Fruit fly (Drosophila melanogaster) whole organism, embryonic: Measurements from ENCODE around the gene upSET.

Experiments used
- BEAF-32 ChIP-seq: fragments of 200-800 bp; sonication (Bioruptor generic); optimal IDR thresholded peaks from 3 replicates; lab custom pipeline; 2017; ENCODE audit warnings: missing biosample characterization, missing genetic modification characterization, mild to moderate bottlenecking, moderate library complexity, missing genetic modification reagents
- CG10462 ChIP-seq: fragments of 200-800 bp; sonication (Bioruptor generic); optimal IDR thresholded peaks from 2 replicates; lab custom pipeline; 2016; ENCODE audit warnings: missing biosample characterization, missing genetic modification characterization
- CG12769 ChIP-seq: fragments of 200-800 bp; sonication (Bioruptor generic); optimal IDR thresholded peaks from 2 replicates; lab custom pipeline; 2019; ENCODE audit warnings: missing biosample characterization, mild to moderate bottlenecking, missing genetic modification characterization, moderate library complexity
- CG16813 ChIP-seq: fragments of 200-800 bp; sonication (Bioruptor generic); IDR thresholded peaks from 3 replicates; pipeline ENCODE4 v1.3.6; 2022; ENCODE audit warnings: missing biosample characterization, missing genetic modification characterization; ENCODE audit not compliant: partially characterized antibody
- CG17385 ChIP-seq: fragments of 200-800 bp; sonication (Bioruptor generic); optimal IDR thresholded peaks from 3 replicates; lab custom pipeline; 2018; ENCODE audit warnings: missing biosample characterization, mild to moderate bottlenecking, missing genetic modification characterization
- CG18262 ChIP-seq: fragments of 200-800 bp; optimal IDR thresholded peaks from 3 replicates; lab custom pipeline; 2019; ENCODE audit warnings: missing biosample characterization, mild to moderate bottlenecking, missing genetic modification characterization, moderate library complexity
- CG2712 ChIP-seq: fragments of 200-800 bp; optimal IDR thresholded peaks from 3 replicates; lab custom pipeline; 2019; ENCODE audit warnings: missing biosample characterization, mild to moderate bottlenecking, missing genetic modification characterization, moderate library complexity
- CG34422 ChIP-seq: fragments of 200-800 bp; sonication (Bioruptor generic); IDR thresholded peaks from 3 replicates; pipeline ENCODE4 v1.3.6; 2022; ENCODE audit warnings: missing biosample characterization, missing genetic modification characterization
- CG4617 ChIP-seq: fragments of 200-800 bp; sonication (Bioruptor generic); optimal IDR thresholded peaks from 3 replicates; lab custom pipeline; 2016; ENCODE audit warnings: missing biosample characterization, missing genetic modification characterization, borderline replicate concordance
- CG5180 ChIP-seq: fragments of 200-800 bp; sonication (Bioruptor generic); optimal IDR thresholded peaks from 3 replicates; lab custom pipeline; 2017; ENCODE audit warnings: missing biosample characterization, missing genetic modification characterization, mild to moderate bottlenecking, moderate library complexity, missing genetic modification reagents
- CG9215 ChIP-seq: fragments of 200-800 bp; sonication (Bioruptor generic); IDR thresholded peaks from 2 replicates; pipeline ENCODE4 v1.3.6; 2022; ENCODE audit warnings: missing biosample characterization, missing genetic modification characterization
- Eip74EF ChIP-seq, 2 experiments: fragments of 200-800 bp in 1 of 2; fragments of >200 bp in 1 of 2; sonication (Bioruptor generic) in 1 of 2; optimal IDR thresholded peaks; 2 replicates each; lab custom pipeline; 2017 to 2019; ENCODE audit warnings: missing biosample characterization in 2 of 2, missing genetic modification characterization in 2 of 2, mild to moderate bottlenecking in 1 of 2, moderate library complexity in 1 of 2
- Ets65A ChIP-seq: fragments of 200-800 bp; sonication (Bioruptor generic); peaks from one replicate; lab custom pipeline; 2016; ENCODE audit warnings: missing biosample characterization, missing genetic modification characterization
- Fer2 ChIP-seq: fragments of 200-800 bp; sonication (Bioruptor generic); optimal IDR thresholded peaks from 2 replicates; lab custom pipeline; 2018; ENCODE audit warnings: missing biosample characterization, mild to moderate bottlenecking, missing genetic modification characterization, moderate library complexity
- Jarid2 ChIP-seq: fragments of 200-800 bp; sonication (Bioruptor generic); optimal IDR thresholded peaks from 3 replicates; lab custom pipeline; 2017; ENCODE audit warnings: mild to moderate bottlenecking, missing biosample characterization, missing genetic modification reagents, missing genetic modification characterization
- Med ChIP-seq: fragments of 200-800 bp; sonication (Bioruptor generic); peaks from one replicate; lab custom pipeline; 2016; ENCODE audit warnings: missing biosample characterization, missing genetic modification characterization, mild to moderate bottlenecking, inconsistent platforms, moderate library complexity
- Oli ChIP-seq: fragments of 200-800 bp; sonication (Bioruptor generic); optimal IDR thresholded peaks from 2 replicates; lab custom pipeline; 2018; ENCODE audit warnings: missing biosample characterization, mild to moderate bottlenecking, missing genetic modification characterization, moderate library complexity
- Trl ChIP-seq, 3 experiments: fragments of >200 bp in 2 of 3; fragments of 200-800 bp in 1 of 3; sonication (Bioruptor generic) in 1 of 3; optimal IDR thresholded peaks; 2 replicates in 1 of 3; 3 replicates in 2 of 3; lab custom pipeline; 2016 to 2017; ENCODE audit warnings: missing biosample characterization in 1 of 3, missing genetic modification characterization in 1 of 3
- Vsx1 ChIP-seq: fragments of 200-800 bp; sonication (Bioruptor generic); optimal IDR thresholded peaks from 2 replicates; lab custom pipeline; 2017; ENCODE audit warnings: missing biosample characterization, mild to moderate bottlenecking, missing genetic modification characterization, missing genetic modification reagents
- Xbp1 ChIP-seq: fragments of 200-800 bp; sonication (Bioruptor generic); optimal IDR thresholded peaks from 3 replicates; lab custom pipeline; 2016; ENCODE audit warnings: missing biosample characterization, mild to moderate bottlenecking, missing genetic modification characterization
- cg ChIP-seq: fragments of 200-800 bp; sonication (Bioruptor generic); optimal IDR thresholded peaks from 3 replicates; lab custom pipeline; 2019; ENCODE audit warnings: missing biosample characterization, mild to moderate bottlenecking, missing genetic modification characterization, moderate library complexity
- chinmo ChIP-seq: fragments of 200-800 bp; sonication (Bioruptor generic); IDR thresholded peaks from 4 replicates; pipeline ENCODE4 v1.3.6; 2022; ENCODE audit warnings: missing biosample characterization, missing genetic modification characterization; ENCODE audit not compliant: partially characterized antibody
- gsb-n ChIP-seq: fragments of 200-800 bp; sonication (Bioruptor generic); optimal IDR thresholded peaks from 3 replicates; lab custom pipeline; 2018; ENCODE audit warnings: missing biosample characterization, mild to moderate bottlenecking, missing genetic modification characterization
- kni ChIP-seq: fragments of 200-800 bp; sonication (Bioruptor generic); optimal IDR thresholded peaks from 3 replicates; lab custom pipeline; 2017; ENCODE audit warnings: mild to moderate bottlenecking, missing biosample characterization, missing genetic modification reagents, missing genetic modification characterization
- nom ChIP-seq: fragments of 200-800 bp; sonication (Bioruptor generic); optimal IDR thresholded peaks from 2 replicates; lab custom pipeline; 2017; ENCODE audit warnings: missing biosample characterization, missing genetic modification characterization, mild to moderate bottlenecking, moderate library complexity, missing genetic modification reagents
- oc ChIP-seq: fragments of 200-800 bp; sonication (Bioruptor generic); optimal IDR thresholded peaks from 2 replicates; lab custom pipeline; 2018; ENCODE audit warnings: missing biosample characterization, mild to moderate bottlenecking, missing genetic modification characterization, moderate library complexity
- rib ChIP-seq: fragments of 200-800 bp; sonication (Bioruptor generic); IDR thresholded peaks from 2 replicates; pipeline ENCODE4 v1.3.6; 2022; ENCODE audit warnings: missing biosample characterization, missing genetic modification characterization
- row ChIP-seq: fragments of 200-800 bp; sonication (Bioruptor generic); IDR thresholded peaks from 3 replicates; pipeline ENCODE4 v1.3.6; 2022; ENCODE audit warnings: missing biosample characterization, missing genetic modification characterization
- sd ChIP-seq: fragments of 200-800 bp; sonication (Bioruptor generic); optimal IDR thresholded peaks from 3 replicates; lab custom pipeline; 2018; ENCODE audit warnings: missing biosample characterization, mild to moderate bottlenecking, missing genetic modification characterization, moderate library complexity
- sens ChIP-seq: fragments of 200-800 bp; sonication (Bioruptor generic); peaks from one replicate; lab custom pipeline; 2016; ENCODE audit warnings: missing biosample characterization, missing genetic modification characterization
- so ChIP-seq: fragments of 200-800 bp; sonication (Bioruptor generic); IDR thresholded peaks from 3 replicates; pipeline ENCODE4 v1.3.6; 2022; ENCODE audit warnings: missing biosample characterization, missing genetic modification characterization
- sqz ChIP-seq: fragments of 200-800 bp; sonication (Bioruptor generic); optimal IDR thresholded peaks from 3 replicates; lab custom pipeline; 2018; ENCODE audit warnings: missing biosample characterization, mild to moderate bottlenecking, missing genetic modification characterization
- sr ChIP-seq: fragments of 200-800 bp; sonication (Bioruptor generic); IDR thresholded peaks from 3 replicates; pipeline ENCODE4 v1.3.6; 2022; ENCODE audit warnings: missing biosample characterization, missing genetic modification characterization
- toy ChIP-seq: fragments of 200-800 bp; sonication (Bioruptor generic); IDR thresholded peaks from 2 replicates; pipeline ENCODE4 v1.3.6; 2022; ENCODE audit warnings: missing biosample characterization, missing genetic modification characterization
- vvl ChIP-seq: fragments of 200-800 bp; sonication (Bioruptor generic); IDR thresholded peaks from 2 replicates; pipeline ENCODE4 v1.3.6; 2022; ENCODE audit warnings: missing biosample characterization, missing genetic modification characterization

The upSET gene

DNA sequence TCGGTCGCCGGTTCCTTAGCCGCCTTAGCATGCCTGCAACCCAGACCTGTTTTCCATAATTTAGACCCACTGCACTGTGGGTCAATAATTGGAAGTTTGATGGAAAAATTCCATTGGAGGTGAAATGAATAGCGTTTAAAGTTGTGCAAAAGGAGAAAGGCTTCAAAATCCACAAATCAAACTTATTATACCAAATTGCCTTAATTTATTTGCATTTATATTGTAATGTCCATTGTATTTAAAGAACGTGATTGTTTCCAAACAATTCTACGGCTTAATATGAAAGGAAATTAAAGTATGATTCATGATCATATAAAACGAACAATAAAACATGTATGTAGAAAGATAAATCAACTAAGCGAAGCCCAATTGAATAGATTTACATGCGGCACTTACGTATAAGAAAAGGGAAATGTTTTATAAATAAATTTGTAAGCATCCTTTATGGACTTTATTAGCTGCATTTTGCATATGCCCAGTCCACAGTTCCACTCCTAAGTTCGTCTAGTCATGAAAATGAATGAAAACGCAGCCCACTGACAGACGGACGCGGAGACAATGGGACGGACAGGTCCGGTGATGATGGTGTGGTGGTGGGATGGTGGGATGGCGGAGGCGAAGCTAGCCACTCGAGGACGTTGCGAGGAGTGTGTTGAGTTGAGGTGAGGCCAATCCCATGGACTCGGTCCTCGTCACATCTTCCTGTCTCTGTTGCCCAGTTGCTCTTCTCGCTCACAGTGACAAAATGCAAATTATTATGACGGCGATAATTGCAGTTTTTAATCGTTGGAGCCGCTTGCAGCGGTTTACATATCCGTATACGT is 61.5 kb downstream of the upSET start:
- no peak for TF ChIP-seq Jarid2
- TF ChIP-seq nom (GFP tag; lab: Kevin White, UChicago) = peak; percentile 19
- 0 out of 2 replicates have a peak, but pooled peaks have one; percentile 9 for TF ChIP-seq vvl (GFP tag; lab: Robert Waterston, UW)
- peak; percentile 1 for TF ChIP-seq CG12769 (tag; lab: Kevin White, UChicago)
- 0 out of 3 replicates have a peak, but pooled peaks have one; percentile 18 for TF ChIP-seq CG34422
- TF ChIP-seq toy = no peak
- TF ChIP-seq CG2712 (tag; lab: Kevin White, UChicago) = peak; percentile 5
- TF ChIP-seq rib = 0 out of 2 replicates have a peak, but pooled peaks have one; percentile 12
- no peak for TF ChIP-seq CG17385 (GFP tag; lab: Kevin White, UChicago)
- TF ChIP-seq Oli (tag; lab: Kevin White, UChicago) = peak; percentile 21
- TF ChIP-seq CG10462 = no peak
- no peak for TF ChIP-seq Vsx1 (GFP tag; lab: Kevin White, UChicago)
- peak; percentile 64 for TF ChIP-seq sens
- TF ChIP-seq CG16813 (GFP tag; lab: Robert Waterston, UW) = no peak
- 0 out of 3 replicates have a peak, but pooled peaks have one; percentile 19 for TF ChIP-seq row
- TF ChIP-seq Xbp1 (GFP tag; lab: Kevin White, UChicago) = no peak
- TF ChIP-seq Med (GFP tag; lab: Kevin White, UChicago) = peak; percentile 46
- TF ChIP-seq Ets65A = peak; percentile 16
- no peak for TF ChIP-seq BEAF-32 (GFP tag; lab: Kevin White, UChicago)
- TF ChIP-seq Trl (optimal IDR thresholded peaks at IDR 0.05; lab: Kevin White, UChicago) = no peak
- TF ChIP-seq Trl (GFP tag; optimal IDR thresholded peaks at IDR 0.05; lab: Kevin White, UChicago) = no peak
- TF ChIP-seq CG18262 (tag; lab: Kevin White, UChicago) = peak; percentile 35
- TF ChIP-seq Fer2 (tag; lab: Kevin White, UChicago) = no peak

DNA sequence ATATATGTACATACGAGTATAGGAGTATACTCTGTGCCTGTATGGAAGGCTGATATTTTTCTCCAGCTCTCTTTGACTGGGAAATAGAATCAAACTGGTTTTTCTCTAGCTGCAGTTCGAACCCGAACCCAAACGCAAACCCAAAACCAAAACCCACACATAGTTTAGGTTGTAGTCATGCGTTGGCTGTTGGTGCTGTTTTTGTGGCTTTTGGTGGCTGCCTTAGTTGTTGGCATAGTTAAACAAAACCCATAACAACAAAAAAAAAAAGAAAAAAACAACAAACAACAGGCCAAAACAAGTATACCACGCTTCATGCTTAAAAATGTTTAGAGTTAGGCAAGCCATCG is 62.1 kb downstream of the upSET start:
- TF ChIP-seq gsb-n (tag; lab: Kevin White, UChicago) (peak; percentile 15), sens (peak; percentile 30), sr (GFP tag; lab: Robert Waterston, UW) (peak; percentile 58; the same call in 1 of the 3 replicates), CG9215 (GFP tag; lab: Robert Waterston, UW) (no peak), kni (peak; percentile 9), Eip74EF (GFP tag; optimal IDR thresholded peaks at IDR 0.05; lab: Kevin White, UChicago) (no peak), sd (tag; lab: Kevin White, UChicago) (peak; percentile 67), CG4617 (no peak), chinmo (GFP tag; lab: Robert Waterston, UW) (peak; percentile 69; the same call in 2 of the 4 replicates), cg (GFP tag; lab: Kevin White, UChicago) (peak; percentile 59), sqz (GFP tag; lab: Kevin White, UChicago) (peak; percentile 45), CG5180 (GFP tag; lab: Kevin White, UChicago) (peak; percentile 63), so (GFP tag; lab: Robert Waterston, UW) (0 out of 3 replicates have a peak, but pooled peaks have one; percentile 8), oc (no peak)
